Worm (Caenorhabditis elegans): ENCODE measurements around the gene gldi-9.

- TF ChIP-seq ama-1 (optimal IDR thresholded peaks at IDR 0.05) (no peak), ama-1 (GFP tag; optimal IDR thresholded peaks at IDR 0.05) (no peak), atf-7 (tag; optimal IDR thresholded peaks at IDR 0.05) (no peak), F49E8.2 (tag; optimal IDR thresholded peaks at IDR 0.05; ENCODE audit: insufficient read depth) (no peak), snpc-4 (GFP tag; optimal IDR thresholded peaks at IDR 0.05) (no peak), snpc-4 (tag; optimal IDR thresholded peaks at IDR 0.05) (no peak), ztf-6 (GFP tag; IDR thresholded peaks at IDR 0.05) (no peak), ztf-28 (GFP tag; IDR thresholded peaks at IDR 0.05) (no peak), K12H6.12 (tag; optimal IDR thresholded peaks at IDR 0.05) (no peak), ekl-4 (GFP tag; IDR thresholded peaks at IDR 0.05) (no peak), pbrm-1 (GFP tag; IDR thresholded peaks at IDR 0.05) (no peak), lin-35 (GFP tag; optimal IDR thresholded peaks at IDR 0.05) (peak in 1 of 3 experiments; percentile 3)
Observed at ce11 chrIII:2780793-2781192, 24.6 kb upstream of the gldi-9 start, which contains the start of gene Y71H2AM.6.

Data from whole organism, young adult.